Worm (Caenorhabditis elegans) whole organism, L1 larva: ENCODE results near the gene F20D6.15.

ENCODE experiments used
- C16A3.4 ChIP-seq: fragments of 150-350 bp; optimal IDR thresholded peaks from 2 replicates; lab custom pipeline; 2014; ENCODE audit warnings: missing biosample characterization, missing genetic modification characterization
- Y116A8C.19 ChIP-seq: sonication (generic microtip); optimal IDR thresholded peaks from 2 replicates; lab custom pipeline; 2016; ENCODE audit warnings: missing compliant biosample characterization, missing genetic modification characterization, borderline replicate concordance
- aha-1 ChIP-seq: fragments of 150-350 bp; optimal IDR thresholded peaks from 2 replicates; lab custom pipeline; 2014; ENCODE audit warnings: missing biosample characterization, missing genetic modification characterization
- ceh-82 ChIP-seq, 3 experiments: fragments of 150-350 bp in 1 of 3; sonication (generic microtip) in 2 of 3; optimal IDR thresholded peaks; 2 replicates each; lab custom pipeline; 2014 to 2017; ENCODE audit warnings: missing biosample characterization in 3 of 3, missing genetic modification characterization in 3 of 3
- ceh-88 ChIP-seq: fragments of 200-800 bp; sonication (Bioruptor generic); IDR thresholded peaks from 2 replicates; pipeline ENCODE4 v1.3.6; 2022; ENCODE audit warnings: missing genetic modification characterization, missing compliant biosample characterization
- dpl-1 ChIP-seq, 3 experiments: fragments of 150-350 bp in 2 of 3; sonication (generic microtip) in 1 of 3; optimal IDR thresholded peaks; 2 replicates each; lab custom pipeline; 2014 to 2017; ENCODE audit warnings: missing biosample characterization in 3 of 3, missing genetic modification characterization in 3 of 3, missing genetic modification reagents in 3 of 3
- dsc-1 ChIP-seq: sonication (generic microtip); optimal IDR thresholded peaks from 2 replicates; lab custom pipeline; 2016; ENCODE audit warnings: mild to moderate bottlenecking, missing genetic modification characterization, missing compliant biosample characterization
- efl-1 ChIP-seq, 4 experiments: fragments of 150-350 bp; optimal IDR thresholded peaks in 3 of 4; peaks in 1 of 4; 1 replicate in 1 of 4; 2 replicates in 3 of 4; lab custom pipeline; 2014; ENCODE audit warnings: missing biosample characterization in 2 of 4, missing genetic modification characterization in 2 of 4, missing genetic modification reagents in 2 of 4
- egl-27 ChIP-seq, 2 experiments: fragments of 150-350 bp in 1 of 2; sonication (generic microtip); optimal IDR thresholded peaks; 3 replicates each; lab custom pipeline; 2017 to 2018; ENCODE audit warnings: missing biosample characterization in 2 of 2, missing genetic modification characterization in 2 of 2, missing genetic modification reagents in 2 of 2
- elt-2 ChIP-seq: sonication (generic microtip); optimal IDR thresholded peaks from 2 replicates; lab custom pipeline; 2016; ENCODE audit warnings: missing genetic modification characterization, mild to moderate bottlenecking, inconsistent platforms, missing compliant biosample characterization, missing genetic modification reagents
- ets-5 ChIP-seq: fragments of 200-800 bp; sonication (Bioruptor generic); IDR thresholded peaks from 2 replicates; pipeline ENCODE4 v1.3.6; 2022; ENCODE audit warnings: missing genetic modification characterization, missing compliant biosample characterization
- fkh-10 ChIP-seq: sonication (generic microtip); optimal IDR thresholded peaks from 2 replicates; lab custom pipeline; 2017; ENCODE audit warnings: missing biosample characterization, missing genetic modification reagents, missing genetic modification characterization
- fkh-4 ChIP-seq: sonication (generic microtip); optimal IDR thresholded peaks from 2 replicates; lab custom pipeline; 2016; ENCODE audit warnings: missing compliant biosample characterization, missing genetic modification characterization, borderline replicate concordance
- grh-1 ChIP-seq: fragments of 200-800 bp; sonication (Bioruptor generic); IDR thresholded peaks from 2 replicates; pipeline ENCODE4 v1.3.6; 2022; ENCODE audit warnings: missing genetic modification reagents, missing genetic modification characterization, missing compliant biosample characterization
- hpl-2 ChIP-seq: fragments of 150-350 bp; optimal IDR thresholded peaks from 2 replicates; lab custom pipeline; 2014; ENCODE audit warnings: missing biosample characterization, missing genetic modification reagents, missing genetic modification characterization
- jun-1 ChIP-seq: fragments of 150-350 bp; optimal IDR thresholded peaks from 2 replicates; lab custom pipeline; 2014; ENCODE audit warnings: missing biosample characterization, missing genetic modification reagents, missing genetic modification characterization
- lin-14 ChIP-seq: fragments of 200-800 bp; sonication (Bioruptor generic); optimal IDR thresholded peaks from 2 replicates; lab custom pipeline; 2018; ENCODE audit warnings: mild to moderate bottlenecking, missing genetic modification characterization, moderate library complexity, missing compliant biosample characterization
- lin-15B ChIP-seq: fragments of 150-350 bp; sonication (generic microtip); optimal IDR thresholded peaks from 3 replicates; lab custom pipeline; 2014; ENCODE audit warnings: missing biosample characterization, missing genetic modification characterization
- lin-35 ChIP-seq, 2 experiments: fragments of 150-350 bp; optimal IDR thresholded peaks; 2 replicates each; lab custom pipeline; 2014; ENCODE audit warnings: missing biosample characterization in 2 of 2, missing genetic modification characterization in 2 of 2, missing genetic modification reagents in 2 of 2
- lin-39 ChIP-seq: fragments of 150-350 bp; optimal IDR thresholded peaks from 2 replicates; lab custom pipeline; 2014; ENCODE audit warnings: missing biosample characterization, missing genetic modification reagents, missing genetic modification characterization
- mab-9 ChIP-seq: fragments of 200-800 bp; sonication (Bioruptor generic); IDR thresholded peaks from 2 replicates; pipeline ENCODE4 v1.3.6; 2022; ENCODE audit warnings: missing genetic modification reagents, missing genetic modification characterization, missing compliant biosample characterization
- mef-2 ChIP-seq: fragments of 150-350 bp; optimal IDR thresholded peaks from 2 replicates; lab custom pipeline; 2014; ENCODE audit warnings: missing biosample characterization, missing genetic modification characterization
- mep-1 ChIP-seq: fragments of 150-350 bp; optimal IDR thresholded peaks from 2 replicates; lab custom pipeline; 2014; ENCODE audit warnings: missing biosample characterization, missing genetic modification characterization
- nhr-11 ChIP-seq: fragments of 150-350 bp; optimal IDR thresholded peaks from 2 replicates; lab custom pipeline; 2014; ENCODE audit warnings: missing biosample characterization, missing genetic modification characterization
- nhr-19 ChIP-seq: fragments of 200-800 bp; sonication (Bioruptor generic); conservative IDR thresholded peaks from 2 replicates; pipeline ENCODE4 v1.3.6; 2022; ENCODE audit warnings: missing genetic modification characterization, missing compliant biosample characterization
- nhr-20 ChIP-seq: sonication (generic microtip); optimal IDR thresholded peaks from 2 replicates; lab custom pipeline; 2016; ENCODE audit warnings: mild to moderate bottlenecking, missing genetic modification characterization, missing compliant biosample characterization
- nhr-71 ChIP-seq: sonication (generic microtip); optimal IDR thresholded peaks from 2 replicates; lab custom pipeline; 2016; ENCODE audit warnings: mild to moderate bottlenecking, missing genetic modification characterization, moderate library complexity, missing compliant biosample characterization
- nhr-76 ChIP-seq: sonication (generic microtip); optimal IDR thresholded peaks from 2 replicates; lab custom pipeline; 2017; ENCODE audit warnings: missing biosample characterization, missing genetic modification characterization
- nhr-77 ChIP-seq: fragments of 150-350 bp; optimal IDR thresholded peaks from 2 replicates; lab custom pipeline; 2014; ENCODE audit warnings: missing biosample characterization, missing genetic modification characterization
- nhr-84 ChIP-seq: sonication (generic microtip); optimal IDR thresholded peaks from 2 replicates; lab custom pipeline; 2017; ENCODE audit warnings: missing biosample characterization, missing genetic modification characterization
- nhr-85 ChIP-seq: sonication (generic microtip); peaks from one replicate; lab custom pipeline; 2016; ENCODE audit warnings: missing genetic modification characterization, inconsistent platforms, missing compliant biosample characterization
- nhr-90 ChIP-seq: sonication (generic microtip); optimal IDR thresholded peaks from 2 replicates; lab custom pipeline; 2016; ENCODE audit warnings: mild to moderate bottlenecking, missing genetic modification characterization, missing compliant biosample characterization; ENCODE audit not compliant: poor library complexity
- skn-1 ChIP-seq: fragments of 150-350 bp; optimal IDR thresholded peaks from 2 replicates; lab custom pipeline; 2014; ENCODE audit warnings: missing biosample characterization, missing genetic modification characterization
- sup-37 ChIP-seq: fragments of 200-800 bp; sonication (Bioruptor generic); optimal IDR thresholded peaks from 2 replicates; lab custom pipeline; 2018; ENCODE audit warnings: mild to moderate bottlenecking, missing genetic modification characterization, missing compliant biosample characterization
- swsn-7 ChIP-seq: sonication (generic microtip); optimal IDR thresholded peaks from 2 replicates; lab custom pipeline; 2016; ENCODE audit warnings: missing genetic modification characterization, missing compliant biosample characterization
- tlp-1 ChIP-seq: fragments of 150-350 bp; optimal IDR thresholded peaks from 2 replicates; lab custom pipeline; 2014; ENCODE audit warnings: missing biosample characterization, missing genetic modification characterization
- unc-30 ChIP-seq: sonication (generic microtip); optimal IDR thresholded peaks from 2 replicates; lab custom pipeline; 2017; ENCODE audit warnings: missing biosample characterization, missing genetic modification characterization
- xbp-1 ChIP-seq: sonication (generic microtip); optimal IDR thresholded peaks from 2 replicates; lab custom pipeline; 2016; ENCODE audit warnings: missing genetic modification characterization, missing compliant biosample characterization
- zag-1 ChIP-seq: fragments of 150-350 bp; optimal IDR thresholded peaks from 2 replicates; lab custom pipeline; 2014; ENCODE audit warnings: missing biosample characterization, missing genetic modification characterization
- zip-4 ChIP-seq: fragments of 200-800 bp; sonication (Bioruptor generic); optimal IDR thresholded peaks from 2 replicates; lab custom pipeline; 2018; ENCODE audit warnings: mild to moderate bottlenecking, missing genetic modification characterization, moderate library complexity, missing compliant biosample characterization
- ztf-11 ChIP-seq, 2 experiments: sonication (generic microtip); optimal IDR thresholded peaks; 2 replicates each; lab custom pipeline; 2016 to 2017; ENCODE audit warnings: missing genetic modification characterization in 2 of 2, missing biosample characterization in 1 of 2, missing compliant biosample characterization in 1 of 2
- ztf-4 ChIP-seq: fragments of 150-350 bp; optimal IDR thresholded peaks from 2 replicates; lab custom pipeline; 2014; ENCODE audit warnings: missing biosample characterization, missing genetic modification characterization

F20D6.15 gene

DNA sequence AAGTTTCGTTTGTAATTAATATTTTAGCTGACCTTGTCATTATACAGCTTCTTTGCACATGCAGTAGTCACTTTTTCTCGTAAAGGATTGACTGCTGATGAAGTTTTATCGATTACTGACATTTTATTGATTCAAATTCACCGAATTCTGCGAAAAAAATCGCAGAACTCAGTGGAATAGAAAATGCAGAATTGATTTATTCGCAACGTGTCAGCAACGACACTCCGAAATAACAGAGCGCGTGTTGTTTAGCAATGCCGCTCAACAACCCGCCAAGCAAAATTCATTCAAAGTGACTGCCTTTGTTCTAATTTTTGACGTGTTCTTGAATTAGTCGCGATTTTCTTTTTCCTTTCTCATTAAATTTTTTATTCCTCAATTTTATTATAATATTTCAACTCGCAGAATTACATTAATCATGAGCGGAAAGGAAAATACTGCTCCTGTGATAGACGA, 32.8 kb upstream of the F20D6.15 start, which contains the start of the genes cogc-6 and air-1 (continued):
- TF ChIP-seq unc-30 (tag; lab: Kevin White, UChicago) (no peak), grh-1 (GFP tag; lab: Robert Waterston, UW) (no peak), nhr-11 (tag; lab: Kevin White, UChicago) (no peak), ztf-4 (no peak), fkh-4 (no peak), swsn-7 (tag; lab: Kevin White, UChicago) (peak; percentile 15), mep-1 (no peak), lin-15B (no peak), skn-1 (no peak), lin-35 (GFP tag; optimal IDR thresholded peaks at IDR 0.05; lab: Kevin White, UChicago) (peak; percentile 57 to 87), nhr-19 (no peak), Y116A8C.19 (tag; lab: Kevin White, UChicago) (no peak), mab-9 (GFP tag; lab: Robert Waterston, UW) (no peak), nhr-20 (no peak), elt-2 (tag; lab: Kevin White, UChicago) (no peak), aha-1 (tag; lab: Kevin White, UChicago) (no peak), ztf-11 (tag; optimal IDR thresholded peaks at IDR 0.05; lab: Kevin White, UChicago) (no peak), hpl-2 (no peak), dpl-1 (GFP tag; optimal IDR thresholded peaks at IDR 0.05; lab: Kevin White, UChicago) (peak; percentile 52 to 83 (median 77)), C16A3.4 (tag; lab: Kevin White, UChicago) (peak; percentile 6), zip-4 (GFP tag; lab: Kevin White, UChicago) (no peak), nhr-76 (tag; lab: Kevin White, UChicago) (no peak), ceh-82 (tag; optimal IDR thresholded peaks at IDR 0.05; lab: Kevin White, UChicago) (no peak), zag-1 (no peak), jun-1 (tag; lab: Kevin White, UChicago) (no peak), lin-39 (no peak), egl-27 (tag; optimal IDR thresholded peaks at IDR 0.05; lab: Kevin White, UChicago) (no peak)
- TF ChIP-seq, all 84 proteins: peak for 12

DNA sequence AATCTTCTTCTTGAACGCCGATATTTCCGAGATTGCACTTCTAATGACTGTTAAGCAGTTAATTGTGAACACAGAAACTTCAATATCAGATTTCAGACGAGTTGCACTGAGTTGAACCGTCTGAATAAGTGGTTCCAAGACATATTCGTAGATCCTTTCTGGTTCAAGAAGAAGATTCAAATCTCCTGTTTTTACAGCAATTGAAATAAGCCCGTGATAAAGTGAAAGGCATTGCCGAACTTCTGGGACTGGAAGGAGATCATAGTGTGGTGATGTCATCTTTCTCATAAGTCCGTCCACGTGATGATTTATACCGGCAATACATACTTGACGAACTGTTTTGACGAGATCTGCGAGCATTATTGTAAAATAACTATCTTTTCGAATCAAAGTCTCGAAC, 31.3 kb upstream of the F20D6.15 start:
- no peak for TF ChIP-seq ceh-82 (tag; optimal IDR thresholded peaks at IDR 0.05; lab: Kevin White, UChicago)
- no peak for TF ChIP-seq nhr-77 (tag; lab: Kevin White, UChicago)
- TF ChIP-seq dsc-1 (tag; lab: Kevin White, UChicago): no peak
- no peak for TF ChIP-seq nhr-90 (tag; lab: Kevin White, UChicago)
- TF ChIP-seq ets-5 (GFP tag; lab: Robert Waterston, UW): no peak
- no peak for TF ChIP-seq mef-2
- no peak for TF ChIP-seq nhr-84
- no peak for TF ChIP-seq swsn-7 (tag; lab: Kevin White, UChicago)
- TF ChIP-seq xbp-1: no peak
- TF ChIP-seq C16A3.4 (tag; lab: Kevin White, UChicago): no peak
- TF ChIP-seq, all 84 proteins: peak for 0

DNA sequence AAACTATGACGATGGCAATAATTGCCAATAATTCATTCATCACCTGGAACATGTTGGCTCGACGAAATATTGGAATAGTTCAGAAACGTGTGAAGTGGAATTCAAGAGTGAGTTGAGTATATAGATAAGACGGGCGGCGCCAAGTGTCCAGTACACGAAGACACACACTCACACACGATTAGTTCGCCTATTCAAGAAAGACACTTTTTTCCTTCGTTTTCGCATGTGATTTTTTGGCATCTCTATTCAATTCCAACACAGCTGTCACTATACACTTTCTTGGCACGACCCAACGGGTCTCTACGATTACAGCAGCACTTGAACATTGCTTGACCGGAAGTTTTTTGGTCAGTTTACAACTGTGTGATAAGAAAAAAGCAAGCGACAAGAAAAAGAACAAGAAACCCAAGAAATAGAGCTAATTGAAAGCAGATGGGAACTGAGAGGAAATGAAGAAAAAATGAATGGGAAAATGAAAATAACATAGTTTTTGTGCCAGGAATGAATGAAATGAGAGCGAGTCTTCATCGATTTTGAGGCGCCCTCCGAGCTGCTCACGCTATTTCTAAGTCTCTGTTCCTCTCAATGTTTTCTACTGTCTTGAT, 29.5 kb upstream of the F20D6.15 start, which contains the start of gene K07C11.8:
Gene K07C11.8, minus strand, starts transcription at position 224 of the 605 bp plus-strand sequence.
- TF ChIP-seq tlp-1 (tag; lab: Kevin White, UChicago) (no peak), fkh-10 (peak; percentile 51), xbp-1 (no peak), lin-14 (GFP tag; lab: Kevin White, UChicago) (peak; percentile 56), ets-5 (GFP tag; lab: Robert Waterston, UW) (no peak), efl-1 (optimal IDR thresholded peaks at IDR 0.05; lab: Kevin White, UChicago) (no peak), efl-1 (GFP tag; optimal IDR thresholded peaks at IDR 0.05 in 1 of 2; lab: Kevin White, UChicago) (peak in 1 of 2 experiments; percentile 82), fkh-4 (peak; percentile 23), lin-35 (GFP tag; optimal IDR thresholded peaks at IDR 0.05; lab: Kevin White, UChicago) (peak in 1 of 2 experiments; percentile 13), unc-30 (tag; lab: Kevin White, UChicago) (no peak), sup-37 (GFP tag; lab: Kevin White, UChicago) (no peak), nhr-71 (tag; lab: Kevin White, UChicago) (peak; percentile 10), nhr-85 (tag; lab: Kevin White, UChicago) (no peak), dsc-1 (tag; lab: Kevin White, UChicago) (peak; percentile 88), ceh-88 (GFP tag; lab: Robert Waterston, UW) (no peak)
